Worm (Caenorhabditis elegans) whole organism, L4 larva: ENCODE results near the gene jmjd-3.1.
A peak's percentile ranks its signal among the peaks of the same experiment; 100 is the strongest.

Source experiments
- D1046.2 ChIP-seq: fragments of 200-800 bp; sonication (Bioruptor generic); IDR thresholded peaks from 2 replicates; pipeline ENCODE4 v1.3.6; 2022; ENCODE audit warnings: missing genetic modification characterization, missing compliant biosample characterization
- F10B5.3 ChIP-seq: sonication (generic microtip); optimal IDR thresholded peaks from 2 replicates; lab custom pipeline; 2016; ENCODE audit warnings: mild to moderate bottlenecking, missing genetic modification characterization, missing compliant biosample characterization
- F37D6.2 ChIP-seq: sonication (generic microtip); optimal IDR thresholded peaks from 2 replicates; lab custom pipeline; 2016; ENCODE audit warnings: mild to moderate bottlenecking, missing genetic modification characterization, missing compliant biosample characterization
- T20F7.1 ChIP-seq: fragments of 200-800 bp; sonication (Bioruptor generic); optimal IDR thresholded peaks from 2 replicates; lab custom pipeline; 2018; ENCODE audit warnings: mild to moderate bottlenecking, missing genetic modification characterization, missing compliant biosample characterization
- Y105C5A.15 ChIP-seq: fragments of 200-800 bp; sonication (Bioruptor generic); IDR thresholded peaks from 2 replicates; pipeline ENCODE4 v1.3.6; 2022; ENCODE audit warnings: missing genetic modification characterization, missing compliant biosample characterization
- aha-1 ChIP-seq: fragments of 150-350 bp; peaks from one replicate; lab custom pipeline; 2014; ENCODE audit warnings: missing biosample characterization, missing genetic modification characterization
- attf-4 ChIP-seq: sonication (generic microtip); optimal IDR thresholded peaks from 3 replicates; lab custom pipeline; 2017; ENCODE audit warnings: missing biosample characterization, missing genetic modification characterization
- ceh-28 ChIP-seq: fragments of 150-350 bp; optimal IDR thresholded peaks from 2 replicates; lab custom pipeline; 2014; ENCODE audit warnings: missing biosample characterization, missing genetic modification reagents, missing genetic modification characterization
- ces-1 ChIP-seq: fragments of 150-350 bp; sonication (generic microtip); optimal IDR thresholded peaks from 4 replicates; lab custom pipeline; 2014; ENCODE audit warnings: missing biosample characterization, missing genetic modification reagents, missing genetic modification characterization
- ctbp-1 ChIP-seq: fragments of 200-800 bp; sonication (Bioruptor generic); IDR thresholded peaks from 2 replicates; pipeline ENCODE4 v1.3.6; 2022; ENCODE audit warnings: missing genetic modification reagents, missing genetic modification characterization, missing compliant biosample characterization
- daf-16 ChIP-seq, 3 experiments: sonication (generic microtip); optimal IDR thresholded peaks; 2 replicates each; lab custom pipeline; 2016 to 2017; ENCODE audit warnings: missing genetic modification characterization in 3 of 3, missing genetic modification reagents in 3 of 3, mild to moderate bottlenecking in 2 of 3, missing compliant biosample characterization in 2 of 3, missing biosample characterization in 1 of 3, moderate library complexity in 1 of 3
- daf-8 ChIP-seq: fragments of 200-800 bp; sonication (Bioruptor generic); IDR thresholded peaks from 2 replicates; pipeline ENCODE4 v1.3.6; 2022; ENCODE audit warnings: missing genetic modification characterization, missing compliant biosample characterization
- dpl-1 ChIP-seq: fragments of 150-350 bp; optimal IDR thresholded peaks from 2 replicates; lab custom pipeline; 2014; ENCODE audit warnings: missing biosample characterization, missing genetic modification reagents, missing genetic modification characterization
- duxl-1 ChIP-seq: sonication (generic microtip); optimal IDR thresholded peaks from 2 replicates; lab custom pipeline; 2016; ENCODE audit warnings: mild to moderate bottlenecking, missing genetic modification characterization, moderate library complexity, missing compliant biosample characterization; ENCODE audit not compliant: poor library complexity
- dve-1 ChIP-seq: sonication (generic microtip); optimal IDR thresholded peaks from 2 replicates; lab custom pipeline; 2017; ENCODE audit warnings: antibody characterized with exemption, mild to moderate bottlenecking, missing genetic modification characterization, missing compliant biosample characterization; ENCODE audit not compliant: insufficient read depth
- egl-43 ChIP-seq: fragments of 200-800 bp; sonication (Bioruptor generic); IDR thresholded peaks from 2 replicates; pipeline ENCODE4 v1.3.6; 2022; ENCODE audit warnings: missing genetic modification reagents, missing genetic modification characterization, missing compliant biosample characterization
- fos-1 ChIP-seq: fragments of 150-350 bp; optimal IDR thresholded peaks from 2 replicates; lab custom pipeline; 2014; ENCODE audit warnings: missing biosample characterization, missing genetic modification characterization
- hif-1 ChIP-seq, 2 experiments: sonication (generic microtip); optimal IDR thresholded peaks; 2 replicates each; lab custom pipeline; 2016 to 2017; ENCODE audit warnings: missing compliant biosample characterization in 2 of 2, missing genetic modification characterization in 2 of 2, missing genetic modification reagents in 2 of 2, missing genotype in 2 of 2, mild to moderate bottlenecking in 1 of 2
- hlh-11 ChIP-seq: fragments of 200-800 bp; sonication (Bioruptor generic); optimal IDR thresholded peaks from 2 replicates; lab custom pipeline; 2018; ENCODE audit warnings: mild to moderate bottlenecking, missing genetic modification characterization, missing compliant biosample characterization
- jun-1 ChIP-seq: fragments of 150-350 bp; optimal IDR thresholded peaks from 2 replicates; lab custom pipeline; 2014; ENCODE audit warnings: missing biosample characterization, missing genetic modification reagents, missing genetic modification characterization
- lin-13 ChIP-seq: fragments of 150-350 bp; optimal IDR thresholded peaks from 2 replicates; lab custom pipeline; 2014; ENCODE audit warnings: missing biosample characterization, missing genetic modification reagents, missing genetic modification characterization
- lin-39 ChIP-seq: fragments of 150-350 bp; optimal IDR thresholded peaks from 2 replicates; lab custom pipeline; 2014; ENCODE audit warnings: missing biosample characterization, missing genetic modification reagents, missing genetic modification characterization
- lir-3 ChIP-seq: sonication (generic microtip); optimal IDR thresholded peaks from 2 replicates; lab custom pipeline; 2016; ENCODE audit warnings: mild to moderate bottlenecking, missing genetic modification characterization, missing compliant biosample characterization
- lsy-2 ChIP-seq, 2 experiments: fragments of 150-350 bp in 1 of 2; sonication (generic microtip) in 1 of 2; optimal IDR thresholded peaks; 2 replicates each; lab custom pipeline; 2014 to 2017; ENCODE audit warnings: missing biosample characterization in 2 of 2, missing genetic modification characterization in 2 of 2
- madf-5 ChIP-seq, 2 experiments: fragments of 200-800 bp; sonication (Bioruptor generic); IDR thresholded peaks; 2 replicates each; pipeline ENCODE4 v1.3.6; 2022; ENCODE audit warnings: missing compliant biosample characterization in 2 of 2, missing genetic modification characterization in 2 of 2
- madf-9 ChIP-seq: fragments of 200-800 bp; sonication (Bioruptor generic); conservative IDR thresholded peaks from 2 replicates; pipeline ENCODE4 v1.3.6; 2022; ENCODE audit warnings: missing genetic modification reagents, missing genetic modification characterization, missing compliant biosample characterization
- mdl-1 ChIP-seq, 2 experiments: fragments of 150-350 bp in 1 of 2; sonication (generic microtip) in 1 of 2; optimal IDR thresholded peaks; 2 replicates each; lab custom pipeline; 2014 to 2017; ENCODE audit warnings: missing biosample characterization in 2 of 2, missing genetic modification characterization in 2 of 2
- nhr-102 ChIP-seq: sonication (generic microtip); optimal IDR thresholded peaks from 2 replicates; lab custom pipeline; 2016; ENCODE audit warnings: mild to moderate bottlenecking, missing genetic modification characterization, moderate library complexity, missing compliant biosample characterization
- nhr-11 ChIP-seq: fragments of 150-350 bp; optimal IDR thresholded peaks from 2 replicates; lab custom pipeline; 2014; ENCODE audit warnings: missing biosample characterization, missing genetic modification characterization
- nhr-111 ChIP-seq: fragments of 200-800 bp; sonication (Bioruptor generic); optimal IDR thresholded peaks from 2 replicates; lab custom pipeline; 2018; ENCODE audit warnings: mild to moderate bottlenecking, missing genetic modification characterization, missing compliant biosample characterization
- nhr-237 ChIP-seq: sonication (generic microtip); optimal IDR thresholded peaks from 2 replicates; lab custom pipeline; 2017; ENCODE audit warnings: missing biosample characterization, missing genetic modification characterization
- nhr-28 ChIP-seq: fragments of 150-350 bp; optimal IDR thresholded peaks from 2 replicates; lab custom pipeline; 2014; ENCODE audit warnings: missing biosample characterization, missing genetic modification characterization
- nhr-48 ChIP-seq: sonication (generic microtip); optimal IDR thresholded peaks from 2 replicates; lab custom pipeline; 2016; ENCODE audit warnings: mild to moderate bottlenecking, missing genetic modification characterization, missing compliant biosample characterization
- nhr-77 ChIP-seq: fragments of 150-350 bp; optimal IDR thresholded peaks from 2 replicates; lab custom pipeline; 2014; ENCODE audit warnings: missing biosample characterization, missing genetic modification characterization
- set-16 ChIP-seq: fragments of 200-800 bp; sonication (Bioruptor generic); IDR thresholded peaks from 2 replicates; pipeline ENCODE4 v1.3.6; 2022; ENCODE audit warnings: missing genetic modification reagents, missing genetic modification characterization, missing compliant biosample characterization
- skn-1 ChIP-seq: fragments of 150-350 bp; optimal IDR thresholded peaks from 2 replicates; lab custom pipeline; 2014; ENCODE audit warnings: missing biosample characterization, missing genetic modification characterization
- snpc-1.2 ChIP-seq: fragments of 200-800 bp; sonication (Bioruptor generic); IDR thresholded peaks from 2 replicates; pipeline ENCODE4 v1.3.6; 2022; ENCODE audit warnings: missing genetic modification reagents, missing genetic modification characterization, missing compliant biosample characterization
- spr-1 ChIP-seq: sonication (generic microtip); optimal IDR thresholded peaks from 2 replicates; lab custom pipeline; 2016; ENCODE audit warnings: mild to moderate bottlenecking, missing genetic modification characterization, missing compliant biosample characterization
- tag-97 ChIP-seq: fragments of 200-800 bp; sonication (Bioruptor generic); IDR thresholded peaks from 2 replicates; pipeline ENCODE4 v1.3.6; 2022; ENCODE audit warnings: missing genetic modification characterization, missing compliant biosample characterization
- vab-7 ChIP-seq: fragments of 200-800 bp; sonication (Bioruptor generic); IDR thresholded peaks from 2 replicates; pipeline ENCODE4 v1.3.6; 2022; ENCODE audit warnings: missing genetic modification reagents, missing genetic modification characterization, missing compliant biosample characterization
- zip-11 ChIP-seq: fragments of 200-800 bp; sonication (Bioruptor generic); IDR thresholded peaks from 2 replicates; pipeline ENCODE4 v1.3.6; 2022; ENCODE audit warnings: missing genetic modification characterization, missing compliant biosample characterization
- zip-2 ChIP-seq: fragments of 150-350 bp; optimal IDR thresholded peaks from 2 replicates; lab custom pipeline; 2014; ENCODE audit warnings: missing biosample characterization, missing genetic modification characterization

Gene jmjd-3.1

DNA sequence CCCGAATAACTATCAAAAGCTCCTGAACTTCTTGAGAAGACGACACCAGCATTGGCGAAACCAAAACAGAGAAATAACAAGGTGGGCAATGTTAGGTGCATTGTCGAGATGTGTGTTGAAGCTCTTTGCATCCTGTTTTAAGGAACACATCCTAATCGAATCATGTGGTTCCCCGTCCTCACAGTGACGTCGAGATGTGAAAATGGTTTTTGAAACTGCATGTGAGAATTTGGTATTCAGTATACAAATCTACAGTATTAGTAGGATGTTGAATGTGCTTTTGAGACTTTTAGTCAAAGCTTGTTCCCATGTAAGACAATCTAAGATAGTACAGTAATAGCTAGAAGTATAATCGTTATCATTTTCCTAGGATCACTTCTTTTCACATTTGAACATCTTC is 26.8 kb downstream of the jmjd-3.1 start, which contains the start of gene F18E9.7:
F18E9.7 (minus strand) TSS at position 101 of the 400 bp plus-strand sequence.
- TF ChIP-seq snpc-1.2 (GFP tag; lab: Robert Waterston, UW) (no peak), nhr-28 (tag; lab: Kevin White, UChicago) (no peak), set-16 (GFP tag; lab: Robert Waterston, UW) (no peak), hif-1 (tag; optimal IDR thresholded peaks at IDR 0.05; lab: Kevin White, UChicago) (no peak), nhr-237 (tag; lab: Kevin White, UChicago) (no peak), nhr-102 (tag; lab: Kevin White, UChicago) (no peak), nhr-48 (no peak), egl-43 (GFP tag; lab: Robert Waterston, UW) (no peak), madf-9 (GFP tag; lab: Robert Waterston, UW) (no peak), nhr-11 (tag; lab: Kevin White, UChicago) (no peak)

DNA sequence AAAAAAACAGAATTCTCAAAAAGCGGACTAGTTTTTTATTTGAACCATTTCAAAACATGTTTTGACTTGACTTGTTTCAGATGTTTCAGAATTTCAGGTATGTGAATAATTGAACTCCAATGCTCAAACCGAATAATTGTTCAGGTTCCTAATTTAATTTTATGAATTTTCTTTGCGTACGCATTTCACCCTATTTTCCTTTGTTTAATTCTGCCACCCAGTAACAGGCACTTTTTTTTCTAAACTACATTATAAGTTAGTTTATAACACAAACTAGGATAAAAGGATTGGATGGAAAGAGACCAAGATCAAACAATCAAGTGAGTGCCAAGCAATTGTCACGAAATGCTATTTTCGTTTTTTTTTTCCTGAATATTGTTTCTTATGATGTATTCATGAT is 27.6 kb downstream of the jmjd-3.1 start:
- no peak for TF ChIP-seq nhr-111 (GFP tag; lab: Kevin White, UChicago)
- peak; percentile 93 for TF ChIP-seq aha-1

DNA sequence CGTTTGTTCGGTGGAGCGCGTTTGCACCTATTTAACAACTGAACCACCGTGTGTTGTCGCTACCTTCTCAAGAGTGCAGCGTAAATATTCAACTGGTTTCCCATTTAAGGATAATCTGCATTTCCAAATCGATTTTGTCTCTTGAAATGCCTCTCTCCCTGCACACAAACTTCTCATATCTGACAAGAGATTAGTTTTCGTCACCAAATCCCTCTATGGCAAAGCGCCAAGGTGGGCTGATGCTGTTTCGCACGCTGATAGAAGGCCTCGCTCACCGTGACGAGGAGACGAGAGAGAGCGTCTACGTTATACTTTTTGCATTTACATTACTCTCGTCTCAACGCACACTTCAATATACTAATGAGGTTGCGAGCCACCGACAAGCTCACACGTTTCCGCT is 28.9 kb downstream of the jmjd-3.1 start:
- no peak for TF ChIP-seq fos-1
- no peak for TF ChIP-seq madf-5 (GFP tag; IDR thresholded peaks at IDR 0.05; lab: Robert Waterston, UW)
- TF ChIP-seq vab-7 (GFP tag; lab: Robert Waterston, UW): no peak
- no peak for TF ChIP-seq lin-39 (tag; lab: Kevin White, UChicago)
- no peak for TF ChIP-seq lsy-2 (tag; optimal IDR thresholded peaks at IDR 0.05; lab: Kevin White, UChicago)
- no peak for TF ChIP-seq F10B5.3
- TF ChIP-seq tag-97 (GFP tag; lab: Robert Waterston, UW): no peak
- no peak for TF ChIP-seq mdl-1 (tag; optimal IDR thresholded peaks at IDR 0.05; lab: Kevin White, UChicago)
- TF ChIP-seq spr-1 (tag; lab: Kevin White, UChicago): no peak
- TF ChIP-seq D1046.2 (GFP tag; lab: Robert Waterston, UW): no peak
- no peak for TF ChIP-seq F37D6.2 (tag; lab: Kevin White, UChicago)
- TF ChIP-seq madf-9 (GFP tag; lab: Robert Waterston, UW): no peak
- TF ChIP-seq ctbp-1: no peak
- TF ChIP-seq lir-3: no peak
- no peak for TF ChIP-seq daf-16 (GFP tag; optimal IDR thresholded peaks at IDR 0.05; lab: Kevin White, UChicago)
- TF ChIP-seq daf-16 (tag; optimal IDR thresholded peaks at IDR 0.05; lab: Kevin White, UChicago): no peak
- no peak for TF ChIP-seq hif-1 (tag; optimal IDR thresholded peaks at IDR 0.05; lab: Kevin White, UChicago)
- no peak for TF ChIP-seq Y105C5A.15
- TF ChIP-seq hlh-11 (tag; lab: Kevin White, UChicago): no peak
- TF ChIP-seq ceh-28: no peak
- no peak for TF ChIP-seq lin-13 (GFP tag; lab: Kevin White, UChicago)

DNA sequence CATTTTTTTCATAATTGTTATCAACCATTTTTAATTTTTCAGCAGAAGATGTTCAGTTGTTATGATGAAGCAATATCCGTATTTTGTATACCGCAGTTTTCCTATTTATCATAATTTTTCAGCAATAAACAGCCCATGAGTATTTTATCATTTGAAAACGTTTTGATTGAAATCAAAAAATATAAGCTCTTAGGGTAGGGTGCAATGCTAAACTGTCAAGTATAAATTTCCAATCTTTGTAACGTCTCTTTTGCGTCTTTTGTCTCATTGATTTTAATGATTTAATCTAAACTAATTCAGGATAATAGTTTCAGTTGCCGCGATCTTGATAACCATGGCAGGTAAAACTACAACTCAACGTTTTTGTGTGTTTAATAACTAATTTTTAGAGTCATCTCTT is 30.4 kb downstream of the jmjd-3.1 start, which contains the start of gene F18E9.1:
F18E9.1 (plus strand) TSS at position 301 of the 400 bp plus-strand sequence.
- no peak for TF ChIP-seq daf-8 (GFP tag; lab: Robert Waterston, UW)
- no peak for TF ChIP-seq zip-11
- TF ChIP-seq skn-1 (tag; lab: Kevin White, UChicago): no peak
- TF ChIP-seq F10B5.3: no peak
- TF ChIP-seq fos-1: no peak
- no peak for TF ChIP-seq dpl-1 (GFP tag; lab: Kevin White, UChicago)
- no peak for TF ChIP-seq egl-43 (GFP tag; lab: Robert Waterston, UW)
- no peak for TF ChIP-seq lin-39 (tag; lab: Kevin White, UChicago)
- no peak for TF ChIP-seq duxl-1 (tag; lab: Kevin White, UChicago)
- TF ChIP-seq jun-1 (tag; lab: Kevin White, UChicago): no peak
- TF ChIP-seq attf-4: no peak
- no peak for TF ChIP-seq zip-2 (tag; lab: Kevin White, UChicago)
- TF ChIP-seq dve-1 (tag; lab: Kevin White, UChicago): no peak
- TF ChIP-seq ces-1 (GFP tag; lab: Kevin White, UChicago): no peak
- TF ChIP-seq nhr-77 (tag; lab: Kevin White, UChicago): no peak
- TF ChIP-seq nhr-48: no peak
- TF ChIP-seq T20F7.1 (GFP tag; lab: Kevin White, UChicago): no peak
- TF ChIP-seq, all 104 proteins: peak for 0
